Fruit fly (Drosophila melanogaster): Measurements from ENCODE around the gene atms.

Gene atms

dm6 chr3R:4739492-4740431, 10.1 kb upstream of the atms start (continued):
- TF ChIP-seq pan (optimal IDR thresholded peaks at IDR 0.05) (no peak), pan (GFP tag; optimal IDR thresholded peaks at IDR 0.05 in 1 of 2, IDR thresholded peaks at IDR 0.05 in 1 of 2) (no peak), corto (GFP tag; optimal IDR thresholded peaks at IDR 0.05) (no peak), h (optimal IDR thresholded peaks at IDR 0.05) (no peak), repo (GFP tag; optimal IDR thresholded peaks at IDR 0.05) (peak; percentile 57), CG17568 (GFP tag; optimal IDR thresholded peaks at IDR 0.05) (peak; percentile 42), emc (GFP tag; optimal IDR thresholded peaks at IDR 0.05) (peak; percentile 44), CG4730 (GFP tag; IDR thresholded peaks at IDR 0.05) (no peak), Abd-B (GFP tag; optimal IDR thresholded peaks at IDR 0.05) (peak; percentile 82), dmrt99B (tag; optimal IDR thresholded peaks at IDR 0.05) (peak; percentile 88), gcm (GFP tag; optimal IDR thresholded peaks at IDR 0.05) (peak; percentile 55), CG6689 (GFP tag; IDR thresholded peaks at IDR 0.05) (no peak), cg (GFP tag; optimal IDR thresholded peaks at IDR 0.05) (peak; percentile 5), sens-2 (GFP tag; IDR thresholded peaks at IDR 0.05) (no peak), CG9932 (GFP tag; IDR thresholded peaks at IDR 0.05) (no peak), odd (GFP tag; optimal IDR thresholded peaks at IDR 0.05) (peak; percentile 84), CG31441 (GFP tag; IDR thresholded peaks at IDR 0.05) (no peak), CG2712 (tag; optimal IDR thresholded peaks at IDR 0.05) (peak; percentile 80), Ravus (GFP tag; IDR thresholded peaks at IDR 0.05) (no peak), nerfin-2 (GFP tag; IDR thresholded peaks at IDR 0.05; ENCODE audit: partially characterized antibody) (no peak), run (tag; optimal IDR thresholded peaks at IDR 0.05) (peak; percentile 56), CG34376 (GFP tag; optimal IDR thresholded peaks at IDR 0.05) (no peak), Opbp (GFP tag; IDR thresholded peaks at IDR 0.05; ENCODE audit: partially characterized antibody) (no peak), CG14050 (GFP tag; IDR thresholded peaks at IDR 0.05) (no peak), CG5953 (GFP tag; IDR thresholded peaks at IDR 0.05) (no peak), Lhr (GFP tag; optimal IDR thresholded peaks at IDR 0.05) (peak; percentile 47), CG8089 (GFP tag; optimal IDR thresholded peaks at IDR 0.05) (peak; percentile 57), CG5180 (GFP tag; optimal IDR thresholded peaks at IDR 0.05) (peak; percentile 63), crol (GFP tag; IDR thresholded peaks at IDR 0.05) (no peak), CG32532 (GFP tag; IDR thresholded peaks at IDR 0.05) (no peak), Hr39 (optimal IDR thresholded peaks at IDR 0.05) (no peak), CG17385 (GFP tag; optimal IDR thresholded peaks at IDR 0.05) (peak; percentile 85), trem (tag; optimal IDR thresholded peaks at IDR 0.05) (peak; percentile 9), CG10321 (GFP tag; IDR thresholded peaks at IDR 0.05) (no peak), tin (GFP tag; optimal IDR thresholded peaks at IDR 0.05) (peak; percentile 79), CG13624 (GFP tag; optimal IDR thresholded peaks at IDR 0.05) (peak; percentile 73), chm (GFP tag; IDR thresholded peaks at IDR 0.05) (no peak), CG6791 (GFP tag; IDR thresholded peaks at IDR 0.05; ENCODE audit: partially characterized antibody) (no peak), Gsc (GFP tag; IDR thresholded peaks at IDR 0.05) (no peak), unc-4 (GFP tag; IDR thresholded peaks at IDR 0.05; ENCODE audit: partially characterized antibody) (no peak), CG9876 (GFP tag; optimal IDR thresholded peaks at IDR 0.05) (peak; percentile 77), NK7.1 (GFP tag; optimal IDR thresholded peaks at IDR 0.05) (peak; percentile 63), CG32772 (GFP tag; IDR thresholded peaks at IDR 0.05) (no peak), toy (GFP tag; IDR thresholded peaks at IDR 0.05) (no peak), CG14710 (tag; optimal IDR thresholded peaks at IDR 0.05) (peak; percentile 86), Myb (GFP tag; optimal IDR thresholded peaks at IDR 0.05) (peak; percentile 66), Nf-YA (GFP tag; IDR thresholded peaks at IDR 0.05) (no peak), dati (GFP tag; IDR thresholded peaks at IDR 0.05) (no peak), CG10959 (GFP tag; IDR thresholded peaks at IDR 0.05) (no peak), YL-1 (GFP tag; optimal IDR thresholded peaks at IDR 0.05) (peak; percentile 22)
